Worm (Caenorhabditis elegans) whole organism, L2 larva: Measurements from ENCODE around the gene clec-174.
A peak's percentile ranks its signal among the peaks of the same experiment; 100 is the strongest.

Experiments used
- C34F6.9 ChIP-seq: fragments of 150-350 bp; optimal IDR thresholded peaks from 2 replicates; lab custom pipeline; 2014; ENCODE audit warnings: missing biosample characterization, missing genetic modification characterization
- F13H6.1 ChIP-seq: sonication (generic microtip); optimal IDR thresholded peaks from 2 replicates; lab custom pipeline; 2016; ENCODE audit warnings: missing genetic modification characterization, missing compliant biosample characterization
- R02D3.7 ChIP-seq: fragments of 150-350 bp; optimal IDR thresholded peaks from 2 replicates; lab custom pipeline; 2014; ENCODE audit warnings: missing biosample characterization, missing genetic modification characterization
- Y55F3AM.14 ChIP-seq: fragments of 200-800 bp; sonication (Bioruptor generic); optimal IDR thresholded peaks from 2 replicates; lab custom pipeline; 2018; ENCODE audit warnings: mild to moderate bottlenecking, missing genetic modification characterization, missing compliant biosample characterization
- ZK546.5 ChIP-seq: sonication (generic microtip); optimal IDR thresholded peaks from 2 replicates; lab custom pipeline; 2017; ENCODE audit warnings: missing biosample characterization, missing genetic modification characterization
- alr-1 ChIP-seq: fragments of 150-350 bp; optimal IDR thresholded peaks from 2 replicates; lab custom pipeline; 2014; ENCODE audit warnings: missing biosample characterization, missing genetic modification characterization
- aly-2 ChIP-seq: fragments of 150-350 bp; optimal IDR thresholded peaks from 2 replicates; lab custom pipeline; 2014; ENCODE audit warnings: missing biosample characterization, missing genetic modification characterization
- ama-1 ChIP-seq: fragments of 150-350 bp; optimal IDR thresholded peaks from 2 replicates; lab custom pipeline; 2018; ENCODE audit warnings: inconsistent platforms
- blmp-1 ChIP-seq: sonication (generic microtip); optimal IDR thresholded peaks from 2 replicates; lab custom pipeline; 2017; ENCODE audit warnings: missing genetic modification characterization, mild to moderate bottlenecking, missing compliant biosample characterization, antibody characterized with exemption, moderate library complexity; ENCODE audit not compliant: insufficient read depth
- ceh-16 ChIP-seq: fragments of 150-350 bp; optimal IDR thresholded peaks from 2 replicates; lab custom pipeline; 2014; ENCODE audit warnings: missing biosample characterization, missing genetic modification characterization
- egl-27 ChIP-seq: sonication (generic microtip); optimal IDR thresholded peaks from 3 replicates; lab custom pipeline; 2017; ENCODE audit warnings: missing biosample characterization, missing genetic modification reagents, missing genetic modification characterization
- elt-1 ChIP-seq: fragments of 150-350 bp; optimal IDR thresholded peaks from 2 replicates; lab custom pipeline; 2014; ENCODE audit warnings: missing biosample characterization, missing genetic modification characterization
- elt-3 ChIP-seq: sonication (generic microtip); optimal IDR thresholded peaks from 2 replicates; lab custom pipeline; 2017; ENCODE audit warnings: missing biosample characterization, missing genetic modification characterization
- fos-1 ChIP-seq: fragments of 150-350 bp; optimal IDR thresholded peaks from 2 replicates; lab custom pipeline; 2014; ENCODE audit warnings: missing biosample characterization, missing genetic modification characterization
- gmeb-1 ChIP-seq: fragments of 150-350 bp; optimal IDR thresholded peaks from 2 replicates; lab custom pipeline; 2014; ENCODE audit warnings: missing biosample characterization, missing genetic modification characterization
- lin-13 ChIP-seq: fragments of 150-350 bp; optimal IDR thresholded peaks from 2 replicates; lab custom pipeline; 2014; ENCODE audit warnings: missing biosample characterization, missing genetic modification reagents, missing genetic modification characterization
- lin-39 ChIP-seq: fragments of 150-350 bp; optimal IDR thresholded peaks from 2 replicates; lab custom pipeline; 2014; ENCODE audit warnings: missing biosample characterization, missing genetic modification reagents, missing genetic modification characterization
- lsy-2 ChIP-seq, 2 experiments: fragments of 150-350 bp in 1 of 2; sonication (generic microtip) in 1 of 2; optimal IDR thresholded peaks; 2 replicates each; lab custom pipeline; 2014 to 2017; ENCODE audit warnings: missing biosample characterization in 2 of 2, missing genetic modification characterization in 2 of 2
- mab-5 ChIP-seq: fragments of 150-350 bp; optimal IDR thresholded peaks from 2 replicates; lab custom pipeline; 2014; ENCODE audit warnings: missing biosample characterization, missing genetic modification characterization
- mbf-1 ChIP-seq: sonication (generic microtip); optimal IDR thresholded peaks from 2 replicates; lab custom pipeline; 2017; ENCODE audit warnings: missing biosample characterization, missing genetic modification characterization
- mdl-1 ChIP-seq, 2 experiments: fragments of 150-350 bp in 1 of 2; sonication (generic microtip) in 1 of 2; optimal IDR thresholded peaks; 2 replicates each; lab custom pipeline; 2017; ENCODE audit warnings: missing biosample characterization in 2 of 2, missing genetic modification characterization in 2 of 2
- nhr-12 ChIP-seq: fragments of 150-350 bp; optimal IDR thresholded peaks from 2 replicates; lab custom pipeline; 2014; ENCODE audit warnings: missing biosample characterization, missing genetic modification characterization
- nhr-21 ChIP-seq: fragments of 150-350 bp; optimal IDR thresholded peaks from 2 replicates; lab custom pipeline; 2014; ENCODE audit warnings: missing biosample characterization, missing genetic modification characterization
- nhr-237 ChIP-seq: fragments of 150-350 bp; optimal IDR thresholded peaks from 2 replicates; lab custom pipeline; 2014; ENCODE audit warnings: missing biosample characterization, missing genetic modification characterization
- nhr-25 ChIP-seq: fragments of 150-350 bp; sonication (generic microtip); optimal IDR thresholded peaks from 3 replicates; lab custom pipeline; 2014; ENCODE audit warnings: missing biosample characterization, missing genetic modification characterization
- nhr-77 ChIP-seq: fragments of 150-350 bp; optimal IDR thresholded peaks from 2 replicates; lab custom pipeline; 2014; ENCODE audit warnings: missing biosample characterization, missing genetic modification characterization
- sem-4 ChIP-seq: fragments of 150-350 bp; optimal IDR thresholded peaks from 2 replicates; lab custom pipeline; 2014; ENCODE audit warnings: missing biosample characterization, missing genetic modification reagents, missing genetic modification characterization
- skn-1 ChIP-seq: sonication (generic microtip); optimal IDR thresholded peaks from 2 replicates; lab custom pipeline; 2017; ENCODE audit warnings: missing biosample characterization, missing genetic modification characterization
- sma-3 ChIP-seq: sonication (generic microtip); optimal IDR thresholded peaks from 2 replicates; lab custom pipeline; 2016; ENCODE audit warnings: missing genetic modification reagents, missing genetic modification characterization, missing compliant biosample characterization
- sma-9 ChIP-seq, 2 experiments: fragments of 150-350 bp in 1 of 2; sonication (generic microtip) in 1 of 2; optimal IDR thresholded peaks; 2 replicates each; lab custom pipeline; 2014 to 2016; ENCODE audit warnings: missing genetic modification characterization in 2 of 2, mild to moderate bottlenecking in 1 of 2, missing biosample characterization in 1 of 2, missing compliant biosample characterization in 1 of 2, missing genetic modification reagents in 1 of 2, moderate library complexity in 1 of 2
- snpc-4 ChIP-seq: fragments of 150-350 bp; optimal IDR thresholded peaks from 2 replicates; lab custom pipeline; 2014; ENCODE audit warnings: missing biosample characterization, missing genetic modification characterization
- unc-39 ChIP-seq: fragments of 150-350 bp; optimal IDR thresholded peaks from 2 replicates; lab custom pipeline; 2014; ENCODE audit warnings: missing biosample characterization, missing genetic modification characterization
- unc-55 ChIP-seq: fragments of 150-350 bp; sonication (generic microtip); optimal IDR thresholded peaks from 3 replicates; lab custom pipeline; 2014; ENCODE audit warnings: missing biosample characterization, missing genetic modification reagents, missing genetic modification characterization
- ztf-1 ChIP-seq: fragments of 200-800 bp; sonication (Bioruptor generic); conservative IDR thresholded peaks from 2 replicates; pipeline ENCODE4 v1.3.6; 2022; ENCODE audit warnings: missing genetic modification characterization, missing compliant biosample characterization

Gene clec-174

DNA sequence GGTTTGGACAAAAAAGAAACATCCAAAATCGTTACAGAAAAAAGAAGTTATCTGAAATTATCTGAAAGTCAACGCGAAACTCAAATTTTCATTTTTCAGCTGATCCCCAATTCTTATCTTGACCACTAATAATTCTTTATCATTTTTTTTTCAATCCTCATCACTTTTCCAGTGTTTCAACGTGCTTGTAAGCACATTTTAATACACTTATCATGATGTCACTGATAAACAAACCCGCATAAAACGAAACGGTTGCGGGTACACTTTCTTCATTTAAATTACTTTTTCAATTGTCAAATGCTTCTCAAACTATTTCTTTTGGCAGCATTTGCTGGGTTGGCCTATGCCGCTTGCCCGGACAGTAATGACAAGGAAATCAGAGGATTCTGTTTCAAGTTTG lies 19.6 kb downstream of the clec-174 start, which contains the start of gene clec-67:
Gene clec-67, plus strand, starts transcription at position 268 of the 400 bp plus-strand sequence.
- TF ChIP-seq fos-1 (tag; lab: Kevin White, UChicago) (peak; percentile 79), unc-55 (GFP tag; lab: Kevin White, UChicago) (no peak), sma-9 (GFP tag; optimal IDR thresholded peaks at IDR 0.05; lab: Kevin White, UChicago) (peak; percentile 40), sma-9 (tag; optimal IDR thresholded peaks at IDR 0.05; lab: Kevin White, UChicago) (no peak)
- TF ChIP-seq, all 48 proteins: peak for 2

DNA sequence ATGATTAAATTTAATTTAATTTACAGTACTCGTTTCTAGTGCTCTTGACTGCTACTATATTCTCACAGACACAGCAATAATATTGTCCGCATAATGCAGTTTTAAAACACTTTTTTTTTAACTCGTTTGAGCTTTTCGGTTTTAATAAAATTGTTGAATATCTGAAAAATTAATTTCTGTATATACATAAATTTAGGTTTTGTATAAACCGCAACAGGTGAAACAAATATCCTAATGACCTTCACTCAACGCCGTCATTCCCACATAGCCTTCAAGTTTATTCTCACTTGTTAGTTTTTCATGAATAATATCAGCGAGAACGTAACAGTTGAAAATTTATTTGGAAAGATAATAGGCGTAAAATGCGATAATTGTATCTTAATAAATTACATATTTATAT lies 22.0 kb downstream of the clec-174 start, which contains the start of gene srz-19:
Gene srz-19, plus strand, starts transcription at position 301 of the 400 bp plus-strand sequence.
- TF ChIP-seq sma-3 (GFP tag; lab: Kevin White, UChicago) = no peak
- no peak for TF ChIP-seq mdl-1 (tag; optimal IDR thresholded peaks at IDR 0.05; lab: Kevin White, UChicago)
- no peak for TF ChIP-seq ama-1 (lab: Kevin White, UChicago)
- no peak for TF ChIP-seq lsy-2 (tag; optimal IDR thresholded peaks at IDR 0.05; lab: Kevin White, UChicago)
- no peak for TF ChIP-seq nhr-21 (tag; lab: Kevin White, UChicago)

ce11 chrIV:3918160-3918559 lies 23.3 kb downstream of the clec-174 start, which contains the start of gene F56D6.23:
F56D6.23 (plus strand) TSS chrIV:3918460.
- TF ChIP-seq C34F6.9 (tag; lab: Kevin White, UChicago) = no peak
- no peak for TF ChIP-seq alr-1 (tag; lab: Kevin White, UChicago)
- TF ChIP-seq mab-5 (tag; lab: Kevin White, UChicago) = no peak
- TF ChIP-seq elt-3 (tag; lab: Kevin White, UChicago) = no peak

DNA sequence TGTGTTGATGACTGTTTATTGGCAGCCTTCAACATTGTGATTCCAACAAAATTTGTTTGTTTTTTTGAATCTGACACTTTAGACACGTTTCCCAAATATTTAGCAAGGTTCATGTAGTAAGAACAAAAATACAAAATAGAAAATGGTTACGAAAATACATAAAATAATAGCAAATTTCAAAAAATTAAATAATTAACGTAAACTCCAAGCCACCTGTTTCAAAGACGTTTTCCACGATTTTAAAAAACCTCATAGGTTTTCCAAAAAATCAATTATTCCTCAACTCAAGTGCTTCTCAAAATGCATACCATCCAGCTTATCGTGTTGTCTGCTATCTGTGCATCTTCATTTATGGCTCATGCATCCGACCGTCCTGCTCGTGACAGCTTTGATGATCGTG lies 24.1 kb downstream of the clec-174 start, which contains the start of gene F56D6.14:
Gene F56D6.14, plus strand, starts transcription at position 301 of the 400 bp plus-strand sequence.
- no peak for TF ChIP-seq nhr-21 (tag; lab: Kevin White, UChicago)
- no peak for TF ChIP-seq nhr-12
- no peak for TF ChIP-seq nhr-237 (tag; lab: Kevin White, UChicago)

ce11 chrIV:3915296-3915695 lies 26.2 kb downstream of the clec-174 start, which contains the start of gene srz-20:
srz-20 (plus strand) TSS chrIV:3915596.
- TF ChIP-seq C34F6.9 (tag; lab: Kevin White, UChicago) (no peak), lin-13 (GFP tag; lab: Kevin White, UChicago) (no peak), ZK546.5 (no peak), snpc-4 (no peak), lsy-2 (tag; optimal IDR thresholded peaks at IDR 0.05; lab: Kevin White, UChicago) (no peak), nhr-12 (no peak), gmeb-1 (tag; lab: Kevin White, UChicago) (no peak), nhr-77 (no peak), aly-2 (no peak), nhr-237 (tag; lab: Kevin White, UChicago) (no peak), lin-39 (tag; lab: Kevin White, UChicago) (no peak), egl-27 (tag; lab: Kevin White, UChicago) (no peak), ceh-16 (no peak)
- TF ChIP-seq, all 48 proteins: peak for 0

DNA sequence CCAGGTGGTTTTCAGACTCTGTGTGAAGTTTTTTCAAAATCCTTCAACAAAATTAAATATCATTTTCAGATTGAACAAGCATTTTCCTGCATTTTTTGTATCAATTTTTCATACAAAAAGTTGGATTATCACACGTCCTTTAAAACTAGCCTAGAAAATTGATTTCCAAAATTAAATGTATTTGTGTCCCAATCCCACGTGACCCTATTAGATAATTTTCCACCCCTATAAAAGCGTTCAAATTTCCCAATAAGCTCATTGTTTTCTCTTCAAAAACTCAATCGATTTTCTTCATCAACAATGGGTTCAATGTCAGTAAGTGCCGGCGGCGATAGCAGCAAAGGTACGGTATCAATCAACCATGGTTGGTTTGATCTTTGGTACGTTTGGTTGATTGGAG lies 27.0 kb downstream of the clec-174 start, which contains the start of gene F56D6.19:
Gene F56D6.19, plus strand, starts transcription at position 301 of the 400 bp plus-strand sequence.
- no peak for TF ChIP-seq lin-39 (tag; lab: Kevin White, UChicago)
- no peak for TF ChIP-seq ZK546.5
- TF ChIP-seq elt-1 (tag; lab: Kevin White, UChicago) = no peak
- no peak for TF ChIP-seq nhr-12
- TF ChIP-seq, all 48 proteins: peak for 0

ce11 chrIV:3912598-3912997 lies 28.9 kb downstream of the clec-174 start, which contains the start of gene F56D6.20:
F56D6.20 (plus strand) TSS chrIV:3912898.
- TF ChIP-seq mbf-1 (tag; lab: Kevin White, UChicago) = no peak
- no peak for TF ChIP-seq ceh-16
- TF ChIP-seq F13H6.1 = no peak
- TF ChIP-seq lin-39 (tag; lab: Kevin White, UChicago) = no peak
- no peak for TF ChIP-seq egl-27 (tag; lab: Kevin White, UChicago)
- TF ChIP-seq gmeb-1 (tag; lab: Kevin White, UChicago) = no peak
- no peak for TF ChIP-seq ztf-1 (GFP tag; lab: Robert Waterston, UW)
- TF ChIP-seq nhr-12 = no peak
- TF ChIP-seq blmp-1 = no peak
- no peak for TF ChIP-seq unc-55 (GFP tag; lab: Kevin White, UChicago)
- TF ChIP-seq skn-1 = no peak
- TF ChIP-seq Y55F3AM.14 = no peak
- TF ChIP-seq lin-13 (GFP tag; lab: Kevin White, UChicago) = no peak
- TF ChIP-seq unc-39 (tag; lab: Kevin White, UChicago) = no peak
- no peak for TF ChIP-seq elt-3 (tag; lab: Kevin White, UChicago)
- no peak for TF ChIP-seq sem-4 (tag; lab: Kevin White, UChicago)
- TF ChIP-seq R02D3.7 (tag; lab: Kevin White, UChicago) = no peak
- no peak for TF ChIP-seq nhr-25 (tag; lab: Kevin White, UChicago)
- TF ChIP-seq, all 48 proteins: peak for 0
